Fruit fly (Drosophila melanogaster) whole organism, prepupa: ENCODE results near the gene CG8173.

ENCODE experiments used
- Blimp-1 ChIP-seq: fragments of 200-800 bp; sonication (Bioruptor generic); optimal IDR thresholded peaks from 3 replicates; lab custom pipeline; 2017; ENCODE audit warnings: missing biosample characterization, missing genetic modification characterization, mild to moderate bottlenecking, moderate library complexity, missing genetic modification reagents
- CG10631 ChIP-seq: fragments of 200-800 bp; sonication (Bioruptor generic); optimal IDR thresholded peaks from 2 replicates; lab custom pipeline; 2016; ENCODE audit warnings: missing biosample characterization, missing genetic modification characterization
- CG1621 ChIP-seq: fragments of 200-800 bp; sonication (Bioruptor generic); optimal IDR thresholded peaks from 3 replicates; lab custom pipeline; 2018; ENCODE audit warnings: missing biosample characterization, mild to moderate bottlenecking, missing genetic modification characterization

DNA sequence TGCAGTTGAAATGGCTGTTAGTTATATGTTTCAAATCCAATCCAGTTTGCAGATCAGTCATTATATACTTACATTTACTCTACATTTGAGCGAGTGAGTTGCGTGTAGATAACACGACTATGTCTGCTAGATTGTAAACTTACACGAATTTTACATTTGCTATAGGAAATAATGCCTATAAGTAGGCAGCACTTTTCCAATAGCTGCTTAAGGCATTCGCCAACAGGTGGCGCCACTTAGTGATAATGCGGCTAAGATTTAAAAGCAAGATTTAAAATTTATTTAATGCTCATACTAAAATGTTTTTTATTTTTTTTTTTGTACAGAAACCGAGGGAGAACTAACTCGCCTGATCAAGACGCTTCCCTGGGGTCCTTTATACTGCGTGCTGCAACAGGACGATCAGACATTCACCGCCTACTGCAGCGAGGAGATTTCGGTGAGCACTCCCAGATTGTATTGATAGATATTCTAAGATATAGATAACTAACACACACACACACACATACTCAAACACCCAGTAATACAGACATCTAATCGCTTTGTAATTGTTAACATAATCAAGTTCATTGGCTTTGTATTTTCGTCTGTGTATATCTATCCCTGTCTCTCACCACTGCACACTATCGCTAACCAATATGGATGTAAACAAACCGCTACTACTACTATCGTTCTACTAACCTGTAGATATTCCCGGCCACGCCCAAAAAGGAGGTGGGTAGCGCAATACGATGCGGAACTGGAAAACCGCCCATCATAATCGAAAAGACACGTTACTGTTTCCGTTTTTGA is 11.0 kb upstream of the CG8173 start:
- TF ChIP-seq CG1621 (tag; lab: Kevin White, UChicago) (no peak), CG10631 (GFP tag; lab: Kevin White, UChicago) (no peak), Blimp-1 (no peak)
